Worm (Caenorhabditis elegans): ENCODE measurements around the gene F18E3.10.

- TF ChIP-seq hmbx-1 (tag; optimal IDR thresholded peaks at IDR 0.05): no peak
- no peak for TF ChIP-seq flt-1 (GFP tag; IDR thresholded peaks at IDR 0.05)
- TF ChIP-seq ama-1 (optimal IDR thresholded peaks at IDR 0.05): no peak
- TF ChIP-seq pes-1 (GFP tag; IDR thresholded peaks at IDR 0.05): no peak
- TF ChIP-seq tra-4 (tag; optimal IDR thresholded peaks at IDR 0.05): no peak
These were observed 24.1 kb downstream of the F18E3.10 start, which contains the start of gene cnc-9 for ce11 chrV:7400095-7400494.

All from whole organism, early embryonic.